Worm (Caenorhabditis elegans): ENCODE results near the gene rib-1.

rib-1 gene

DNA sequence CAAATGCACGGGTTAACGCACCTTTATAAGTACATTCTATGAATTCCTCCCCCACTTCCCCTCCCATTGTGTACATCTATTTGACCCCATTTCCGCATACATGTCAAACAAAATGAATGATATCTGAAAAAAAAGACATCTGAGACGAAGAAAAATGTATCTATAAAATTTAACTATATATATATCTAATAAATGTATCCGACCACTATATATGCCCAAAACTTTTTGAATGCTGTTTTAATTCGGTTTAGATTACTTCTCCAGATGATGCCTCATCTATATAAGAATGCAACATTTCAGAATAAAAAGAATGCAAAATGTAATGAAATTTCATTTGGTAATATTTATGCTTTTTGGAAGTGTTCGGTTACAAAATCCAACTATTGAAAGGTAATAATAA is at the start of gene rib-1:
rib-1 (plus strand) TSS at position 301 of the 400 bp plus-strand sequence.
- TF ChIP-seq F33H1.4 (GFP tag; IDR thresholded peaks at IDR 0.05) = no peak

DNA sequence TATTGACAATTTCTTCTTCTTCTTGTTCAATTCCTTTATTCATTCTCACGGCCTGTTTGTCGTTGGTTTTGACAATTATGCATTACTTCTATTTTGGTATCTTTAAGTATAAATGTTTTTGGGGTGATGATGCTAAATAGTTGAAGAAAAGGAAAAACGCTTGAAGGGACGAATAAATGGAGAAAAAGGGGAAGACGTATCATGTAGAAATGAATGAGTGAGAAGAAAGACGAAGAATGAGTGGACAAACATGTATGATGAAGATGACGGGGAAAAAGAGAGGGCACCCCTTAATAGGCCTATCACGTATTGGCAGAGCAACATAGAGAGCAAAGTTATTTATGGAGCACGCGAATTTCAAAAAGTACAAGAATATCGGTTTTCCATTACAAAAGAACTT is 29.9 kb upstream of the rib-1 start, which contains the start of gene M04B2.7:
M04B2.7 (minus strand) TSS at position 101 of the 400 bp plus-strand sequence.
- TF ChIP-seq Y53F4B.3 (GFP tag; IDR thresholded peaks at IDR 0.05) (no peak), him-1 (tag; optimal IDR thresholded peaks at IDR 0.05) (no peak), nfya-2 (GFP tag; IDR thresholded peaks at IDR 0.05) (no peak), Y56A3A.18 (GFP tag; IDR thresholded peaks at IDR 0.05) (no peak), madf-8 (GFP tag; conservative IDR thresholded peaks at IDR 0.05) (no peak), ztf-22 (GFP tag; optimal IDR thresholded peaks at IDR 0.05) (no peak), ekl-4 (GFP tag; IDR thresholded peaks at IDR 0.05) (no peak), F23B12.7 (tag; optimal IDR thresholded peaks at IDR 0.05; ENCODE audit: insufficient read depth) (no peak), hlh-26 (GFP tag; conservative IDR thresholded peaks at IDR 0.05) (no peak), tbx-9 (tag; optimal IDR thresholded peaks at IDR 0.05; ENCODE audit: borderline replicate concordance) (no peak), lin-26 (GFP tag; IDR thresholded peaks at IDR 0.05) (no peak), ztf-3 (GFP tag; optimal IDR thresholded peaks at IDR 0.05) (no peak), let-526 (GFP tag; IDR thresholded peaks at IDR 0.05) (no peak), xnd-1 (tag; optimal IDR thresholded peaks at IDR 0.05) (no peak), ceh-27 (GFP tag; optimal IDR thresholded peaks at IDR 0.05) (no peak), lag-1 (GFP tag; IDR thresholded peaks at IDR 0.05) (no peak)

DNA sequence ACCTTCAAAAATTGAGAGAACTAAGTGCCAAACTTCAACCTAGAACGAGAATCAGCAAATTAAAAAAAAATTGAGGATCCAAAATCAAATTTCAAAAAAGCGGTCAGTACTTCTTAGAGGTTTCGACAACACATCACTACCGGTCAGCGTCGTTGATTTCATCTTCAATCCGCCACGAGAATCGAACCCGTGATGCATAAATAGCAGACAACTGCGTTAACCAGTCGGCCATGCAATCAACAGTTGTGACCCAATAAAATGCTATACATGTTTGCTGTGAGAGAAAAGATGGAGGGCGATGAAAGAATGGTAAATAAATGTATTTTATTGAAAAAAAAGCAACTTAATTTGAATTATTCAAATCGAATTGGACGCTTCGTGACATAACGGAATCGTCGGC is 28.9 kb upstream of the rib-1 start:
- TF ChIP-seq let-607 (tag; optimal IDR thresholded peaks at IDR 0.05) (peak; percentile 62 to 68), T07F8.4 (tag; optimal IDR thresholded peaks at IDR 0.05) (peak; percentile 82), F49E8.2 (tag; optimal IDR thresholded peaks at IDR 0.05; ENCODE audit: insufficient read depth) (peak; percentile 74), dox-1 (GFP tag; IDR thresholded peaks at IDR 0.05) (no peak; the same call in 1 of the 2 replicates), mes-4 (tag; optimal IDR thresholded peaks at IDR 0.05) (peak; percentile 65), him-1 (tag; optimal IDR thresholded peaks at IDR 0.05) (peak; percentile 96), D2030.7 (GFP tag; IDR thresholded peaks at IDR 0.05) (peak; percentile 72), attf-3 (GFP tag; conservative IDR thresholded peaks at IDR 0.05) (peak; percentile 61; the same call in 1 of the 2 replicates), ztf-26 (tag; optimal IDR thresholded peaks at IDR 0.05) (peak; percentile 67), K12H6.12 (tag; optimal IDR thresholded peaks at IDR 0.05) (peak; percentile 45), tbp1 (GFP tag; optimal IDR thresholded peaks at IDR 0.05) (peak; percentile 99), ceh-58 (GFP tag; IDR thresholded peaks at IDR 0.05) (no peak), nhr-90 (tag; optimal IDR thresholded peaks at IDR 0.05) (peak; percentile 88), madf-8 (GFP tag; conservative IDR thresholded peaks at IDR 0.05) (no peak), fkh-3 (tag; optimal IDR thresholded peaks at IDR 0.05) (no peak), B0336.3 (GFP tag; IDR thresholded peaks at IDR 0.05) (no peak), Y79H2A.3 (GFP tag; conservative IDR thresholded peaks at IDR 0.05) (no peak), F55B11.4 (tag; optimal IDR thresholded peaks at IDR 0.05; ENCODE audit: borderline replicate concordance, insufficient read depth) (no peak), snpc-4 (GFP tag; optimal IDR thresholded peaks at IDR 0.05) (peak; percentile 79), snpc-4 (tag; optimal IDR thresholded peaks at IDR 0.05) (peak in 3 of 4 experiments; percentile 65 to 85 (median 81)), F57C9.4 (tag; optimal IDR thresholded peaks at IDR 0.05) (no peak), hrde-1 (tag; optimal IDR thresholded peaks at IDR 0.05; ENCODE audit: borderline replicate concordance) (peak; percentile 50), B0035.1 (tag; optimal IDR thresholded peaks at IDR 0.05) (no peak), unc-130 (GFP tag; optimal IDR thresholded peaks at IDR 0.05) (peak; percentile 52), F37B4.10 (GFP tag; IDR thresholded peaks at IDR 0.05) (0 out of 2 replicates have a peak, but pooled peaks have one; percentile 60), mel-28 (tag; optimal IDR thresholded peaks at IDR 0.05; ENCODE audit: borderline replicate concordance) (no peak), lsy-27 (tag; optimal IDR thresholded peaks at IDR 0.05; ENCODE audit: borderline replicate concordance, insufficient read depth) (no peak), pha-4 (tag; optimal IDR thresholded peaks at IDR 0.05) (no peak), F22D6.2 (tag; optimal IDR thresholded peaks at IDR 0.05) (peak; percentile 46), hlh-12 (tag; optimal IDR thresholded peaks at IDR 0.05) (peak; percentile 31)

All from whole organism, young adult.